Fruit fly (Drosophila melanogaster): ENCODE measurements around the gene CG13369.

DNA sequence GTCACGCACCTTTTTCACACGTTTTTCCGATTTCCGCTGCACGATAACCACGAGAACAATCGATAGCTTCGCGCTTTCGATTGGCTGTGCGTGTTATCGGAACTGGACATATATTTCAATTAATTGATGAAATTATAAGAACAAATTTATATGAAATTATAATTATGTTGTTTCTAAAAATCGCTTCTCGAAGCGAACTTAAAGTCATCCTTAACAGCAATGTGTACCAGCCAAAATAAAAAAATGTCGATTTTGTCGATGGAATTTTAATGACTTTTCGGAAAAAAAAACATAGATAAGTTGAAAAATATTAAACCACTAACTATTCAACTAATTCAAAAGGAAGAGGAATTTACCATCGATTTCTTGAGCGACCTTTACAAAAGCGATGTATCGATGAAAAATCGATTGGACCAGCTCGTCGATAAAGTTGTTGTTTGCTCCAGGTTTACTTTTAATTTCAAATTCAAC lies 1.9 kb downstream of the CG13369 start, which contains the start of the genes CG13364 and Hinfp:
- TF ChIP-seq CG8478 (optimal IDR thresholded peaks at IDR 0.05): no peak
- TF ChIP-seq CTCF (optimal IDR thresholded peaks at IDR 0.05): no peak
